Worm (Caenorhabditis elegans) whole organism, L4 larva: ENCODE results near the gene T04C12.8.

Experiments
- F37D6.2 ChIP-seq: sonication (generic microtip); optimal IDR thresholded peaks from 2 replicates; lab custom pipeline; 2016; ENCODE audit warnings: mild to moderate bottlenecking, missing genetic modification characterization, missing compliant biosample characterization
- F44E2.7 ChIP-seq: fragments of 200-800 bp; sonication (Bioruptor generic); IDR thresholded peaks from 2 replicates; pipeline ENCODE4 v2.1.2; 2022; ENCODE audit warnings: missing genetic modification characterization, missing compliant biosample characterization
- F49E8.2 ChIP-seq: sonication (generic microtip); optimal IDR thresholded peaks from 2 replicates; lab custom pipeline; 2016; ENCODE audit warnings: missing compliant biosample characterization, mild to moderate bottlenecking, missing genetic modification characterization, borderline replicate concordance
- T26A8.4 ChIP-seq: fragments of 200-800 bp; sonication (Bioruptor generic); IDR thresholded peaks from 2 replicates; pipeline ENCODE4 v1.3.6; 2022; ENCODE audit warnings: missing genetic modification characterization, missing compliant biosample characterization
- Y105C5A.15 ChIP-seq: fragments of 200-800 bp; sonication (Bioruptor generic); IDR thresholded peaks from 2 replicates; pipeline ENCODE4 v1.3.6; 2022; ENCODE audit warnings: missing genetic modification characterization, missing compliant biosample characterization
- Y5F2A.4 ChIP-seq: fragments of 200-800 bp; sonication (Bioruptor generic); optimal IDR thresholded peaks from 2 replicates; lab custom pipeline; 2018; ENCODE audit warnings: mild to moderate bottlenecking, missing genetic modification characterization, missing compliant biosample characterization
- Y75B8A.6 ChIP-seq: fragments of 200-800 bp; sonication (Bioruptor generic); IDR thresholded peaks from 2 replicates; pipeline ENCODE4 v1.3.6; 2022; ENCODE audit warnings: missing genetic modification reagents, missing genetic modification characterization, missing compliant biosample characterization
- aha-1 ChIP-seq: fragments of 150-350 bp; peaks from one replicate; lab custom pipeline; 2014; ENCODE audit warnings: missing biosample characterization, missing genetic modification characterization
- ama-1 ChIP-seq: fragments of 150-350 bp; optimal IDR thresholded peaks from 2 replicates; lab custom pipeline; 2014; ENCODE audit warnings: inconsistent platforms, mixed read lengths
- attf-4 ChIP-seq: sonication (generic microtip); optimal IDR thresholded peaks from 3 replicates; lab custom pipeline; 2017; ENCODE audit warnings: missing biosample characterization, missing genetic modification characterization
- ceh-20 ChIP-seq: fragments of 200-800 bp; sonication (Bioruptor generic); IDR thresholded peaks from 2 replicates; pipeline ENCODE4 v1.3.6; 2022; ENCODE audit warnings: missing genetic modification reagents, missing genetic modification characterization, missing compliant biosample characterization
- cey-2 ChIP-seq: sonication (generic microtip); optimal IDR thresholded peaks from 3 replicates; lab custom pipeline; 2017; ENCODE audit warnings: missing genetic modification characterization, mild to moderate bottlenecking, missing compliant biosample characterization, antibody characterized with exemption, borderline replicate concordance; ENCODE audit not compliant: insufficient read depth
- daf-16 ChIP-seq, 3 experiments: sonication (generic microtip); optimal IDR thresholded peaks; 2 replicates each; lab custom pipeline; 2016 to 2017; ENCODE audit warnings: missing genetic modification characterization in 3 of 3, missing genetic modification reagents in 3 of 3, mild to moderate bottlenecking in 2 of 3, missing compliant biosample characterization in 2 of 3, missing biosample characterization in 1 of 3, moderate library complexity in 1 of 3
- dmd-6 ChIP-seq: fragments of 200-800 bp; sonication (Bioruptor generic); IDR thresholded peaks from 2 replicates; pipeline ENCODE4 v1.3.6; 2022; ENCODE audit warnings: missing genetic modification reagents, missing genetic modification characterization, missing compliant biosample characterization
- duxl-1 ChIP-seq: sonication (generic microtip); optimal IDR thresholded peaks from 2 replicates; lab custom pipeline; 2016; ENCODE audit warnings: mild to moderate bottlenecking, missing genetic modification characterization, moderate library complexity, missing compliant biosample characterization; ENCODE audit not compliant: poor library complexity
- dve-1 ChIP-seq: sonication (generic microtip); optimal IDR thresholded peaks from 2 replicates; lab custom pipeline; 2017; ENCODE audit warnings: antibody characterized with exemption, mild to moderate bottlenecking, missing genetic modification characterization, missing compliant biosample characterization; ENCODE audit not compliant: insufficient read depth
- fkh-10 ChIP-seq: fragments of 150-350 bp; optimal IDR thresholded peaks from 2 replicates; lab custom pipeline; 2014; ENCODE audit warnings: missing biosample characterization, missing genetic modification reagents, missing genetic modification characterization
- fos-1 ChIP-seq: fragments of 150-350 bp; optimal IDR thresholded peaks from 2 replicates; lab custom pipeline; 2014; ENCODE audit warnings: missing biosample characterization, missing genetic modification characterization
- hlh-11 ChIP-seq: fragments of 200-800 bp; sonication (Bioruptor generic); optimal IDR thresholded peaks from 2 replicates; lab custom pipeline; 2018; ENCODE audit warnings: mild to moderate bottlenecking, missing genetic modification characterization, missing compliant biosample characterization
- hlh-30 ChIP-seq: sonication (generic microtip); optimal IDR thresholded peaks from 2 replicates; lab custom pipeline; 2017; ENCODE audit warnings: antibody characterized with exemption, mild to moderate bottlenecking, missing genetic modification characterization, missing compliant biosample characterization; ENCODE audit not compliant: insufficient read depth
- hmg-1.1 ChIP-seq: fragments of 200-800 bp; sonication (Bioruptor generic); IDR thresholded peaks from 2 replicates; pipeline ENCODE4 v1.3.6; 2022; ENCODE audit warnings: missing genetic modification reagents, missing genetic modification characterization, missing compliant biosample characterization
- lim-7 ChIP-seq: fragments of 200-800 bp; sonication (Bioruptor generic); IDR thresholded peaks from 2 replicates; pipeline ENCODE4 v1.3.6; 2022; ENCODE audit warnings: missing genetic modification characterization, missing compliant biosample characterization
- lin-15B ChIP-seq: fragments of 150-350 bp; sonication (generic microtip); optimal IDR thresholded peaks from 3 replicates; lab custom pipeline; 2014; ENCODE audit warnings: missing biosample characterization, missing genetic modification characterization
- lsy-2 ChIP-seq, 2 experiments: fragments of 150-350 bp in 1 of 2; sonication (generic microtip) in 1 of 2; optimal IDR thresholded peaks; 2 replicates each; lab custom pipeline; 2014 to 2017; ENCODE audit warnings: missing biosample characterization in 2 of 2, missing genetic modification characterization in 2 of 2
- madf-5 ChIP-seq, 2 experiments: fragments of 200-800 bp; sonication (Bioruptor generic); IDR thresholded peaks; 2 replicates each; pipeline ENCODE4 v1.3.6; 2022; ENCODE audit warnings: missing compliant biosample characterization in 2 of 2, missing genetic modification characterization in 2 of 2
- mdl-1 ChIP-seq, 2 experiments: fragments of 150-350 bp in 1 of 2; sonication (generic microtip) in 1 of 2; optimal IDR thresholded peaks; 2 replicates each; lab custom pipeline; 2014 to 2017; ENCODE audit warnings: missing biosample characterization in 2 of 2, missing genetic modification characterization in 2 of 2
- mdt-29 ChIP-seq: fragments of 200-800 bp; sonication (Bioruptor generic); IDR thresholded peaks from 2 replicates; pipeline ENCODE4 v1.3.6; 2022; ENCODE audit warnings: missing genetic modification reagents, missing genetic modification characterization, missing compliant biosample characterization
- mes-2 ChIP-seq: sonication (generic microtip); optimal IDR thresholded peaks from 2 replicates; lab custom pipeline; 2016; ENCODE audit warnings: missing genotype, mild to moderate bottlenecking, missing genetic modification characterization, missing compliant biosample characterization; ENCODE audit not compliant: poor library complexity, severe bottlenecking
- mxl-2 ChIP-seq: fragments of 200-800 bp; sonication (Bioruptor generic); conservative IDR thresholded peaks from 2 replicates; pipeline ENCODE4 v1.3.6; 2022; ENCODE audit warnings: missing genetic modification reagents, missing genetic modification characterization, missing compliant biosample characterization
- mxl-3 ChIP-seq: fragments of 200-800 bp; sonication (Bioruptor generic); optimal IDR thresholded peaks from 2 replicates; lab custom pipeline; 2018; ENCODE audit warnings: mild to moderate bottlenecking, missing genetic modification characterization, missing compliant biosample characterization
- nhr-11 ChIP-seq: fragments of 150-350 bp; optimal IDR thresholded peaks from 2 replicates; lab custom pipeline; 2014; ENCODE audit warnings: missing biosample characterization, missing genetic modification characterization
- nhr-28 ChIP-seq: fragments of 150-350 bp; optimal IDR thresholded peaks from 2 replicates; lab custom pipeline; 2014; ENCODE audit warnings: missing biosample characterization, missing genetic modification characterization
- nhr-41 ChIP-seq: fragments of 200-800 bp; sonication (Bioruptor generic); IDR thresholded peaks from 2 replicates; pipeline ENCODE4 v1.3.6; 2022; ENCODE audit warnings: missing genetic modification reagents, missing genetic modification characterization, missing compliant biosample characterization
- nhr-42 ChIP-seq: fragments of 200-800 bp; sonication (Bioruptor generic); IDR thresholded peaks from 2 replicates; pipeline ENCODE4 v1.3.6; 2022; ENCODE audit warnings: missing genetic modification characterization, missing compliant biosample characterization
- nhr-48 ChIP-seq: sonication (generic microtip); optimal IDR thresholded peaks from 2 replicates; lab custom pipeline; 2016; ENCODE audit warnings: mild to moderate bottlenecking, missing genetic modification characterization, missing compliant biosample characterization
- nhr-6 ChIP-seq: fragments of 150-350 bp; optimal IDR thresholded peaks from 2 replicates; lab custom pipeline; 2014; ENCODE audit warnings: missing biosample characterization, missing genetic modification characterization
- nhr-76 ChIP-seq: fragments of 150-350 bp; optimal IDR thresholded peaks from 2 replicates; lab custom pipeline; 2014; ENCODE audit warnings: missing biosample characterization, missing genetic modification characterization
- pha-4 ChIP-seq, 2 experiments: fragments of 150-350 bp in 1 of 2; fragments of 200-800 bp in 1 of 2; sonication (Bioruptor generic) in 1 of 2; IDR thresholded peaks in 1 of 2; optimal IDR thresholded peaks in 1 of 2; 2 replicates each; pipeline versions ENCODE4 v1.3.6 to Lab custom; 2014 to 2022; ENCODE audit warnings: missing genetic modification characterization in 2 of 2, missing genetic modification reagents in 2 of 2, missing biosample characterization in 1 of 2, missing compliant biosample characterization in 1 of 2
- rbr-2 ChIP-seq: sonication (generic microtip); optimal IDR thresholded peaks from 2 replicates; lab custom pipeline; 2016; ENCODE audit warnings: missing genotype, missing genetic modification characterization, missing compliant biosample characterization
- spr-3 ChIP-seq: fragments of 200-800 bp; sonication (Bioruptor generic); optimal IDR thresholded peaks from 2 replicates; lab custom pipeline; 2018; ENCODE audit warnings: mild to moderate bottlenecking, missing genetic modification characterization, missing compliant biosample characterization
- unc-130 ChIP-seq: sonication (generic microtip); optimal IDR thresholded peaks from 2 replicates; lab custom pipeline; 2016; ENCODE audit warnings: missing genetic modification reagents, missing genetic modification characterization, missing compliant biosample characterization
- unc-62 ChIP-seq, 3 experiments: fragments of 150-350 bp in 1 of 3; sonication (generic microtip); optimal IDR thresholded peaks in 2 of 3; peaks in 1 of 3; 1 replicate in 1 of 3; 2 replicates in 2 of 3; lab custom pipeline; 2014 to 2017; ENCODE audit warnings: missing biosample characterization in 3 of 3, missing genetic modification characterization in 3 of 3, missing genetic modification reagents in 3 of 3, missing genotype in 1 of 3
- zag-1 ChIP-seq: fragments of 150-350 bp; optimal IDR thresholded peaks from 2 replicates; lab custom pipeline; 2014; ENCODE audit warnings: missing biosample characterization, missing genetic modification characterization
- zfp-2 ChIP-seq: sonication (generic microtip); optimal IDR thresholded peaks from 2 replicates; lab custom pipeline; 2016; ENCODE audit warnings: mild to moderate bottlenecking, missing genetic modification characterization, missing compliant biosample characterization
- ztf-7 ChIP-seq: fragments of 150-350 bp; optimal IDR thresholded peaks from 2 replicates; lab custom pipeline; 2014; ENCODE audit warnings: missing biosample characterization, missing genetic modification characterization

Gene T04C12.8

DNA sequence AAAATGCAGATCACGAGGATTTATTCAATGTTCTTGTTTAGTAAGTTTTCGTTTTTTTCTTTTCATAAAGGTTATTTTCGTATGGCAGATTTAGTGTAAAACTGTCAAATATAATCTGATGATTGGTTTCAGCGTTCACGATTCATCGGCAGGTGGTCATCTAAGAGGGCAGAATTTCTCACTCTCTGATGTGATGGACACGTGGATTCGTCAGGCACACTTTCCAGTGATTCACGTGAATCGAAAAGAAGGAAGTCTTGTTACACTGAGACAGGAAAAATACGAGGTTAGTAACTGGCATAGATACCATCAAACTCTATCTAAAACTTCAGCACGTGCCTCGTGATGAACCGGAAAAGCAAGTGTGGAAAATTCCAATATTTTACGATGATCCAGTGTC lies 25.5 kb upstream of the T04C12.8 start:
- peak; percentile 83 for TF ChIP-seq mxl-2 (GFP tag; lab: Robert Waterston, UW)
- no peak for TF ChIP-seq mdt-29 (GFP tag; lab: Robert Waterston, UW)
- TF ChIP-seq mdl-1 (tag; optimal IDR thresholded peaks at IDR 0.05; lab: Kevin White, UChicago): peak in 1 of 2 experiments; percentile 26
- peak; percentile 34 for TF ChIP-seq hlh-11 (tag; lab: Kevin White, UChicago)
- TF ChIP-seq T26A8.4: 0 out of 2 replicates have a peak, but pooled peaks have one; percentile 26
- no peak for TF ChIP-seq F49E8.2 (tag; lab: Kevin White, UChicago)
- TF ChIP-seq hlh-30: peak; percentile 77
- TF ChIP-seq cey-2 (tag; lab: Kevin White, UChicago): no peak
- peak; percentile 70 for TF ChIP-seq nhr-48
- peak; percentile 26 for TF ChIP-seq nhr-6 (tag; lab: Kevin White, UChicago)
- TF ChIP-seq duxl-1 (tag; lab: Kevin White, UChicago): no peak
- peak in 1 of 2 experiments; percentile 73 for TF ChIP-seq unc-62 (GFP tag; optimal IDR thresholded peaks at IDR 0.05 in 1 of 2; lab: Kevin White, UChicago)
- no peak for TF ChIP-seq unc-62 (tag; optimal IDR thresholded peaks at IDR 0.05; lab: Kevin White, UChicago)
- TF ChIP-seq lin-15B: no peak
- peak; percentile 73 for TF ChIP-seq mxl-3 (GFP tag; lab: Kevin White, UChicago)
- TF ChIP-seq nhr-42: no peak
- TF ChIP-seq fos-1 (tag; lab: Kevin White, UChicago): no peak
- TF ChIP-seq aha-1 (tag; lab: Kevin White, UChicago): no peak
- no peak for TF ChIP-seq ztf-7
- TF ChIP-seq lim-7: no peak
- TF ChIP-seq ceh-20: peak; percentile 32; the same call in 1 of the 2 replicates
- no peak for TF ChIP-seq zfp-2 (tag; lab: Kevin White, UChicago)
- no peak for TF ChIP-seq lsy-2 (tag; optimal IDR thresholded peaks at IDR 0.05; lab: Kevin White, UChicago)
- peak; percentile 18 for TF ChIP-seq dve-1
- no peak for TF ChIP-seq F37D6.2
- TF ChIP-seq dmd-6: peak; percentile 60

DNA sequence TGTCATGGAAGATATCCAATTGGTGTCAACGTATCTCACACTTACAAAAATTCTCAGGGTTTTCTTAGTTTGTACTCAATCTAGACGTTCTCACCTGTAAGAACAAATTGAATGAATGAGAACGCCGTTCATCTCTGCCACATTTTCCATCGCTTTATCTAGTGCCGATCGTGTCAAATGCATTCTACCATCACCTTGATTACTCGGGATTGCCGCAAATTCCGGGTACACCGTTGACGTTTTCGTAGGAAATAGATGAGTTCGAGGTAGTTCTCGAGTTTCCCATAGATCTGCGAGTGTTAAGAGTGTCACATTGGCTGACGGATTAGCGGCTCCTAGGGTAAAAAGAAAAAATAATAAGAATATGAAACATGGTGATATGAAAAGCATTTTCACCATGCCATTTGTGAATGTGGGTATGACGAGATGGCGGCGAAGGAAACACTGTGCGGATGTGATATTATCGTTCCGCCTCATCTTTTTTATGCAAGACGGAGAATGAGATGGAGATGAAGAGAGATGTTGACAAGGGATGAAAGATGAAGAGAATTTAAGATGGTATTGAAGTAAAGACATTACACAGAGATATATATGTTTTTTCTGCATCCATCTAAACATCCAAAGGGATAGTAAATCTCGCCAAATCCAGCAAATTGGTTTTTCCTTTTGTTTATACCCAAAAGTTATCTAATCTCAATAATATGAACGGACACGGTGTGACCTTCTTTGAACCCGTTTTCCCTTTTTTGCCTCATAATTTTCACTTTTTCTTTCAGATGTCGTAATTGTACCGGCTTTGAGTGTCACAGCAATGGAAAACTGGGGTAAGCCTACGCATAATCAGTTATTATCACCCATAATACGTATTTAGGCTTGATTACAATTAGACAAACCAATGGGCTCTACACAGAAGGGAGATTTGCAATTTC lies 24.3 kb upstream of the T04C12.8 start, which contains the start of gene lact-8:
Gene lact-8 (minus strand): TSS at position 445 of the 929 bp plus-strand sequence.
- no peak for TF ChIP-seq fkh-10 (GFP tag; lab: Kevin White, UChicago)
- TF ChIP-seq dve-1: no peak
- no peak for TF ChIP-seq spr-3 (GFP tag; lab: Kevin White, UChicago)
- no peak for TF ChIP-seq Y5F2A.4 (GFP tag; lab: Kevin White, UChicago)
- TF ChIP-seq unc-130 (GFP tag; lab: Kevin White, UChicago): no peak
- TF ChIP-seq attf-4 (tag; lab: Kevin White, UChicago): no peak
- no peak for TF ChIP-seq F44E2.7 (GFP tag; lab: Robert Waterston, UW)
- peak; percentile 71 for TF ChIP-seq aha-1 (tag; lab: Kevin White, UChicago)
- no peak for TF ChIP-seq nhr-76 (tag; lab: Kevin White, UChicago)

ce11 chrV:11087519-11087998 lies 18.4 kb upstream of the T04C12.8 start, which contains the start of gene Y42A5A.1:
TSS of gene Y42A5A.1 (plus strand) at chrV:11087948.
- no peak for TF ChIP-seq nhr-41 (GFP tag; lab: Robert Waterston, UW)
- TF ChIP-seq hmg-1.1 (GFP tag; lab: Robert Waterston, UW): no peak
- TF ChIP-seq madf-5 (GFP tag; IDR thresholded peaks at IDR 0.05; lab: Robert Waterston, UW): no peak
- TF ChIP-seq zag-1 (tag; lab: Kevin White, UChicago): no peak
- TF ChIP-seq nhr-28: no peak
- no peak for TF ChIP-seq mes-2 (tag; lab: Kevin White, UChicago)
- TF ChIP-seq nhr-11 (tag; lab: Kevin White, UChicago): no peak
- TF ChIP-seq lin-15B: no peak
- no peak for TF ChIP-seq Y75B8A.6 (GFP tag; lab: Robert Waterston, UW)
- no peak for TF ChIP-seq Y105C5A.15 (GFP tag; lab: Robert Waterston, UW)
- TF ChIP-seq daf-16 (GFP tag; optimal IDR thresholded peaks at IDR 0.05; lab: Kevin White, UChicago): no peak
- TF ChIP-seq daf-16 (tag; optimal IDR thresholded peaks at IDR 0.05; lab: Kevin White, UChicago): no peak
- no peak for TF ChIP-seq ceh-20
- TF ChIP-seq pha-4 (GFP tag; IDR thresholded peaks at IDR 0.05; lab: Robert Waterston, UW): no peak
- no peak for TF ChIP-seq pha-4 (tag; optimal IDR thresholded peaks at IDR 0.05; lab: Kevin White, UChicago)
- TF ChIP-seq ama-1 (lab: Kevin White, UChicago): no peak
- TF ChIP-seq duxl-1 (tag; lab: Kevin White, UChicago): no peak
- TF ChIP-seq rbr-2: no peak
- TF ChIP-seq, all 104 proteins: peak for 0
